Worm (Caenorhabditis elegans) whole organism, L4 larva: ENCODE measurements around the gene C05E11.7.

ENCODE experiments used
- F26F4.8 ChIP-seq: fragments of 200-800 bp; sonication (Bioruptor generic); conservative IDR thresholded peaks from 2 replicates; pipeline ENCODE4 v1.3.6; 2022; ENCODE audit warnings: missing genetic modification characterization, missing compliant biosample characterization
- F49E8.2 ChIP-seq: sonication (generic microtip); optimal IDR thresholded peaks from 2 replicates; lab custom pipeline; 2016; ENCODE audit warnings: missing compliant biosample characterization, mild to moderate bottlenecking, missing genetic modification characterization, borderline replicate concordance
- Y48G9A.11 ChIP-seq: fragments of 200-800 bp; sonication (Bioruptor generic); IDR thresholded peaks from 2 replicates; pipeline ENCODE4 v1.3.6; 2022; ENCODE audit warnings: missing genetic modification reagents, missing genetic modification characterization, missing compliant biosample characterization
- Y5F2A.4 ChIP-seq: fragments of 200-800 bp; sonication (Bioruptor generic); optimal IDR thresholded peaks from 2 replicates; lab custom pipeline; 2018; ENCODE audit warnings: mild to moderate bottlenecking, missing genetic modification characterization, missing compliant biosample characterization
- aha-1 ChIP-seq: fragments of 150-350 bp; peaks from one replicate; lab custom pipeline; 2014; ENCODE audit warnings: missing biosample characterization, missing genetic modification characterization
- ama-1 ChIP-seq: fragments of 150-350 bp; optimal IDR thresholded peaks from 2 replicates; lab custom pipeline; 2014; ENCODE audit warnings: inconsistent platforms, mixed read lengths
- attf-4 ChIP-seq: sonication (generic microtip); optimal IDR thresholded peaks from 3 replicates; lab custom pipeline; 2017; ENCODE audit warnings: missing biosample characterization, missing genetic modification characterization
- ceh-20 ChIP-seq: fragments of 200-800 bp; sonication (Bioruptor generic); IDR thresholded peaks from 2 replicates; pipeline ENCODE4 v1.3.6; 2022; ENCODE audit warnings: missing genetic modification reagents, missing genetic modification characterization, missing compliant biosample characterization
- ceh-44 ChIP-seq: fragments of 200-800 bp; sonication (Bioruptor generic); IDR thresholded peaks from 2 replicates; pipeline ENCODE4 v1.3.6; 2022; ENCODE audit warnings: missing genetic modification reagents, missing genetic modification characterization, missing compliant biosample characterization
- cey-2 ChIP-seq: sonication (generic microtip); optimal IDR thresholded peaks from 3 replicates; lab custom pipeline; 2017; ENCODE audit warnings: missing genetic modification characterization, mild to moderate bottlenecking, missing compliant biosample characterization, antibody characterized with exemption, borderline replicate concordance; ENCODE audit not compliant: insufficient read depth
- dmd-9 ChIP-seq: fragments of 200-800 bp; sonication (Bioruptor generic); IDR thresholded peaks from 2 replicates; pipeline ENCODE4 v1.3.6; 2022; ENCODE audit warnings: missing genetic modification reagents, missing genetic modification characterization, missing compliant biosample characterization
- dpl-1 ChIP-seq: fragments of 150-350 bp; optimal IDR thresholded peaks from 2 replicates; lab custom pipeline; 2014; ENCODE audit warnings: missing biosample characterization, missing genetic modification reagents, missing genetic modification characterization
- duxl-1 ChIP-seq: sonication (generic microtip); optimal IDR thresholded peaks from 2 replicates; lab custom pipeline; 2016; ENCODE audit warnings: mild to moderate bottlenecking, missing genetic modification characterization, moderate library complexity, missing compliant biosample characterization; ENCODE audit not compliant: poor library complexity
- dve-1 ChIP-seq: sonication (generic microtip); optimal IDR thresholded peaks from 2 replicates; lab custom pipeline; 2017; ENCODE audit warnings: antibody characterized with exemption, mild to moderate bottlenecking, missing genetic modification characterization, missing compliant biosample characterization; ENCODE audit not compliant: insufficient read depth
- egl-27 ChIP-seq: sonication (generic microtip); optimal IDR thresholded peaks from 3 replicates; lab custom pipeline; 2017; ENCODE audit warnings: missing biosample characterization, missing genetic modification reagents, missing genetic modification characterization
- egl-43 ChIP-seq: fragments of 200-800 bp; sonication (Bioruptor generic); IDR thresholded peaks from 2 replicates; pipeline ENCODE4 v1.3.6; 2022; ENCODE audit warnings: missing genetic modification reagents, missing genetic modification characterization, missing compliant biosample characterization
- gei-8 ChIP-seq: fragments of 200-800 bp; sonication (Bioruptor generic); optimal IDR thresholded peaks from 2 replicates; lab custom pipeline; 2018; ENCODE audit warnings: mild to moderate bottlenecking, missing genetic modification characterization, missing compliant biosample characterization
- hif-1 ChIP-seq, 2 experiments: sonication (generic microtip); optimal IDR thresholded peaks; 2 replicates each; lab custom pipeline; 2016 to 2017; ENCODE audit warnings: missing compliant biosample characterization in 2 of 2, missing genetic modification characterization in 2 of 2, missing genetic modification reagents in 2 of 2, missing genotype in 2 of 2, mild to moderate bottlenecking in 1 of 2
- hlh-30 ChIP-seq: sonication (generic microtip); optimal IDR thresholded peaks from 2 replicates; lab custom pipeline; 2017; ENCODE audit warnings: antibody characterized with exemption, mild to moderate bottlenecking, missing genetic modification characterization, missing compliant biosample characterization; ENCODE audit not compliant: insufficient read depth
- hmg-1.1 ChIP-seq: fragments of 200-800 bp; sonication (Bioruptor generic); IDR thresholded peaks from 2 replicates; pipeline ENCODE4 v1.3.6; 2022; ENCODE audit warnings: missing genetic modification reagents, missing genetic modification characterization, missing compliant biosample characterization
- lim-7 ChIP-seq: fragments of 200-800 bp; sonication (Bioruptor generic); IDR thresholded peaks from 2 replicates; pipeline ENCODE4 v1.3.6; 2022; ENCODE audit warnings: missing genetic modification characterization, missing compliant biosample characterization
- lin-13 ChIP-seq: fragments of 150-350 bp; optimal IDR thresholded peaks from 2 replicates; lab custom pipeline; 2014; ENCODE audit warnings: missing biosample characterization, missing genetic modification reagents, missing genetic modification characterization
- lin-38 ChIP-seq: fragments of 200-800 bp; sonication (Bioruptor generic); IDR thresholded peaks from 2 replicates; pipeline ENCODE4 v1.3.6; 2022; ENCODE audit warnings: missing genetic modification reagents, missing genetic modification characterization, missing compliant biosample characterization
- lsy-2 ChIP-seq, 2 experiments: fragments of 150-350 bp in 1 of 2; sonication (generic microtip) in 1 of 2; optimal IDR thresholded peaks; 2 replicates each; lab custom pipeline; 2014 to 2017; ENCODE audit warnings: missing biosample characterization in 2 of 2, missing genetic modification characterization in 2 of 2
- mdl-1 ChIP-seq, 2 experiments: fragments of 150-350 bp in 1 of 2; sonication (generic microtip) in 1 of 2; optimal IDR thresholded peaks; 2 replicates each; lab custom pipeline; 2014 to 2017; ENCODE audit warnings: missing biosample characterization in 2 of 2, missing genetic modification characterization in 2 of 2
- mep-1 ChIP-seq: fragments of 150-350 bp; sonication (generic microtip); optimal IDR thresholded peaks from 3 replicates; lab custom pipeline; 2014; ENCODE audit warnings: missing biosample characterization, missing genetic modification characterization
- mes-2 ChIP-seq: sonication (generic microtip); optimal IDR thresholded peaks from 2 replicates; lab custom pipeline; 2016; ENCODE audit warnings: missing genotype, mild to moderate bottlenecking, missing genetic modification characterization, missing compliant biosample characterization; ENCODE audit not compliant: poor library complexity, severe bottlenecking
- mxl-2 ChIP-seq: fragments of 200-800 bp; sonication (Bioruptor generic); conservative IDR thresholded peaks from 2 replicates; pipeline ENCODE4 v1.3.6; 2022; ENCODE audit warnings: missing genetic modification reagents, missing genetic modification characterization, missing compliant biosample characterization
- mxl-3 ChIP-seq: fragments of 200-800 bp; sonication (Bioruptor generic); optimal IDR thresholded peaks from 2 replicates; lab custom pipeline; 2018; ENCODE audit warnings: mild to moderate bottlenecking, missing genetic modification characterization, missing compliant biosample characterization
- nhr-102 ChIP-seq: sonication (generic microtip); optimal IDR thresholded peaks from 2 replicates; lab custom pipeline; 2016; ENCODE audit warnings: mild to moderate bottlenecking, missing genetic modification characterization, moderate library complexity, missing compliant biosample characterization
- nhr-25 ChIP-seq: sonication (generic microtip); optimal IDR thresholded peaks from 2 replicates; lab custom pipeline; 2017; ENCODE audit warnings: missing genetic modification characterization, mild to moderate bottlenecking, missing compliant biosample characterization, antibody characterized with exemption, moderate library complexity, borderline replicate concordance; ENCODE audit not compliant: insufficient read depth
- nhr-28 ChIP-seq: fragments of 150-350 bp; optimal IDR thresholded peaks from 2 replicates; lab custom pipeline; 2014; ENCODE audit warnings: missing biosample characterization, missing genetic modification characterization
- nhr-41 ChIP-seq: fragments of 200-800 bp; sonication (Bioruptor generic); IDR thresholded peaks from 2 replicates; pipeline ENCODE4 v1.3.6; 2022; ENCODE audit warnings: missing genetic modification reagents, missing genetic modification characterization, missing compliant biosample characterization
- nhr-6 ChIP-seq: fragments of 150-350 bp; optimal IDR thresholded peaks from 2 replicates; lab custom pipeline; 2014; ENCODE audit warnings: missing biosample characterization, missing genetic modification characterization
- pha-4 ChIP-seq, 2 experiments: fragments of 150-350 bp in 1 of 2; fragments of 200-800 bp in 1 of 2; sonication (Bioruptor generic) in 1 of 2; IDR thresholded peaks in 1 of 2; optimal IDR thresholded peaks in 1 of 2; 2 replicates each; pipeline versions ENCODE4 v1.3.6 to Lab custom; 2014 to 2022; ENCODE audit warnings: missing genetic modification characterization in 2 of 2, missing genetic modification reagents in 2 of 2, missing biosample characterization in 1 of 2, missing compliant biosample characterization in 1 of 2
- php-3 ChIP-seq: fragments of 200-800 bp; sonication (Bioruptor generic); IDR thresholded peaks from 2 replicates; pipeline ENCODE4 v1.3.6; 2022; ENCODE audit warnings: missing genetic modification reagents, missing genetic modification characterization, missing compliant biosample characterization
- rbr-2 ChIP-seq: sonication (generic microtip); optimal IDR thresholded peaks from 2 replicates; lab custom pipeline; 2016; ENCODE audit warnings: missing genotype, missing genetic modification characterization, missing compliant biosample characterization
- tra-1 ChIP-seq: fragments of 200-800 bp; sonication (Bioruptor generic); IDR thresholded peaks from 2 replicates; pipeline ENCODE4 v1.3.6; 2022; ENCODE audit warnings: missing genetic modification reagents, missing genetic modification characterization, missing compliant biosample characterization
- vab-7 ChIP-seq: fragments of 200-800 bp; sonication (Bioruptor generic); IDR thresholded peaks from 2 replicates; pipeline ENCODE4 v1.3.6; 2022; ENCODE audit warnings: missing genetic modification reagents, missing genetic modification characterization, missing compliant biosample characterization
- zfp-3 ChIP-seq: fragments of 200-800 bp; sonication (Bioruptor generic); conservative IDR thresholded peaks from 2 replicates; pipeline ENCODE4 v1.3.6; 2022; ENCODE audit warnings: missing genetic modification reagents, missing genetic modification characterization, missing compliant biosample characterization

C05E11.7 gene

ce11 chrX:4619582-4619981, 34.1 kb upstream of the C05E11.7 start, which contains the start of gene pqn-65 (continued):
- TF ChIP-seq lin-38 (GFP tag; lab: Robert Waterston, UW): peak; percentile 50; the same call in 1 of the 2 replicates
- TF ChIP-seq nhr-102 (tag; lab: Kevin White, UChicago): no peak

DNA sequence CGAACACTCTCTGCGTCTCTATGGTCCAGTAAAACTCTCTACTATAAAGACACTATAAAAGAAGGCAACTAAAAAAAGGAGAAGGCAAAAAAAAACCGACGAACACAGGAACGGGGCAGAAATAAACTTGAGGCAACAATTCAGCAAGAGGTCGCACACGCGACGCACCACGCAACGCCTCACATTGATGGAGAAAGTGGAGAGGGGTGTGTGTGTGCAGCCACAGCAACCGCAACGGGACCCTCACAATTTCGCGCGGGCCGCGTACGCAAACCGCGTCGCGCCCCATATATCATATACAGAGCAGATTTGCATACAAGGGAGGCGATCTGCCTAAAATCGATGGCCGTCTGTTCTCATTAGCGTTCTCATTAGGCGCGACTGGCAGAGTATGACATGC, 31.4 kb upstream of the C05E11.7 start:
- TF ChIP-seq dve-1 (tag; lab: Kevin White, UChicago) (peak; percentile 11), aha-1 (tag; lab: Kevin White, UChicago) (peak; percentile 66), F26F4.8 (GFP tag; lab: Robert Waterston, UW) (no peak), ceh-20 (GFP tag; lab: Robert Waterston, UW) (peak; percentile 65; the same call in 1 of the 2 replicates), dpl-1 (peak; percentile 23), mes-2 (tag; lab: Kevin White, UChicago) (peak; percentile 30), hlh-30 (tag; lab: Kevin White, UChicago) (peak; percentile 13), nhr-28 (tag; lab: Kevin White, UChicago) (no peak), mdl-1 (tag; optimal IDR thresholded peaks at IDR 0.05; lab: Kevin White, UChicago) (peak in 1 of 2 experiments; percentile 15), hmg-1.1 (peak; percentile 81), mxl-2 (GFP tag; lab: Robert Waterston, UW) (no peak), dmd-9 (GFP tag; lab: Robert Waterston, UW) (no peak), vab-7 (peak; percentile 25; the same call in 1 of the 2 replicates), attf-4 (tag; lab: Kevin White, UChicago) (no peak), pha-4 (GFP tag; IDR thresholded peaks at IDR 0.05; lab: Robert Waterston, UW) (no peak), pha-4 (tag; optimal IDR thresholded peaks at IDR 0.05; lab: Kevin White, UChicago) (no peak), lim-7 (GFP tag; lab: Robert Waterston, UW) (no peak), hif-1 (tag; optimal IDR thresholded peaks at IDR 0.05; lab: Kevin White, UChicago) (peak in 1 of 2 experiments; percentile 29), nhr-25 (peak; percentile 4), Y48G9A.11 (GFP tag; lab: Robert Waterston, UW) (no peak), tra-1 (GFP tag; lab: Robert Waterston, UW) (peak; percentile 22; the same call in 1 of the 2 replicates), zfp-3 (GFP tag; lab: Robert Waterston, UW) (no peak), mxl-3 (peak; percentile 14), mep-1 (tag; lab: Kevin White, UChicago) (peak; percentile 50), ceh-44 (GFP tag; lab: Robert Waterston, UW) (0 out of 2 replicates have a peak, but pooled peaks have one; percentile 2), F49E8.2 (tag; lab: Kevin White, UChicago) (no peak), lin-13 (peak; percentile 1), gei-8 (GFP tag; lab: Kevin White, UChicago) (no peak), nhr-6 (tag; lab: Kevin White, UChicago) (peak; percentile 27), egl-43 (GFP tag; lab: Robert Waterston, UW) (0 out of 2 replicates have a peak, but pooled peaks have one; percentile 59), cey-2 (tag; lab: Kevin White, UChicago) (no peak), Y5F2A.4 (GFP tag; lab: Kevin White, UChicago) (no peak), egl-27 (tag; lab: Kevin White, UChicago) (no peak), ama-1 (lab: Kevin White, UChicago) (no peak), duxl-1 (no peak), nhr-41 (GFP tag; lab: Robert Waterston, UW) (no peak), rbr-2 (tag; lab: Kevin White, UChicago) (peak; percentile 46), lsy-2 (tag; optimal IDR thresholded peaks at IDR 0.05; lab: Kevin White, UChicago) (peak in 1 of 2 experiments; percentile 33), php-3 (GFP tag; lab: Robert Waterston, UW) (0 out of 2 replicates have a peak, but pooled peaks have one; percentile 18)
